Fruit fly (Drosophila melanogaster): ENCODE data around the gene CG17075.
A peak's percentile ranks its signal among the peaks of the same experiment; 100 is the strongest.

Gene CG17075

DNA sequence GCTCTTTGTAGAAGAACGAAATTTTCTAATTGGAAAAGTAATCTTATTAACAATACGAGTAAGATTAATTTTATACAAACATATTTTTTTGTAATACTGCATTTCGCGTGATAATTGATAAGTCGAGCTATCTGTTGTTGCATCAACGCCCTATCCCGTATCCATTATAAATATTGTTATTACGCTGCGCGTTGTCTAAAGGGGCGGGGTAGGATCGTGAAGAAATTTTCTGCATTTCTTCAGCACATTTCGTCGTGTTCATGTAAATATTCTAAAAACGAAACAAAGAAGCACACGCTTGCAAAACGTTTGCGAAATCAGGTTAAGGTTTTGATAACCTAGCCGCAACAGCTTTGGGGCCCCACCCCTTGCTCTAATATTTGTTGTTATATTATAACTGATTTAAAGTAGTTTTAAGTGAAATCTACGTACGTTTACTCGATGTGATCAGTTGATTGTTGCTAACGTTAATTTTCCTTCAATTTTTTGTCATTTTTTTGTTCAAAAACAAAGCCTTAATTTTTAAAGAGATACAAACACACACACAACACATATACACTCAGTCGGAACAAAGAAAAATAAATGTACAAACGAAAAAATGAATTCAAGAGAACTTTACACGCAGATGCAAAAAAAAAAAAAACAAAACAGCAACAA is 36.1 kb upstream of the CG17075 start:
- TF ChIP-seq CG1621 (tag; optimal IDR thresholded peaks at IDR 0.05) (no peak), svp (GFP tag) (peak; percentile 55), Eip93F (GFP tag; optimal IDR thresholded peaks at IDR 0.05) (peak; percentile 48), Eip78C (GFP tag) (peak; percentile 25), vri (GFP tag; optimal IDR thresholded peaks at IDR 0.05) (peak; percentile 51)

DNA sequence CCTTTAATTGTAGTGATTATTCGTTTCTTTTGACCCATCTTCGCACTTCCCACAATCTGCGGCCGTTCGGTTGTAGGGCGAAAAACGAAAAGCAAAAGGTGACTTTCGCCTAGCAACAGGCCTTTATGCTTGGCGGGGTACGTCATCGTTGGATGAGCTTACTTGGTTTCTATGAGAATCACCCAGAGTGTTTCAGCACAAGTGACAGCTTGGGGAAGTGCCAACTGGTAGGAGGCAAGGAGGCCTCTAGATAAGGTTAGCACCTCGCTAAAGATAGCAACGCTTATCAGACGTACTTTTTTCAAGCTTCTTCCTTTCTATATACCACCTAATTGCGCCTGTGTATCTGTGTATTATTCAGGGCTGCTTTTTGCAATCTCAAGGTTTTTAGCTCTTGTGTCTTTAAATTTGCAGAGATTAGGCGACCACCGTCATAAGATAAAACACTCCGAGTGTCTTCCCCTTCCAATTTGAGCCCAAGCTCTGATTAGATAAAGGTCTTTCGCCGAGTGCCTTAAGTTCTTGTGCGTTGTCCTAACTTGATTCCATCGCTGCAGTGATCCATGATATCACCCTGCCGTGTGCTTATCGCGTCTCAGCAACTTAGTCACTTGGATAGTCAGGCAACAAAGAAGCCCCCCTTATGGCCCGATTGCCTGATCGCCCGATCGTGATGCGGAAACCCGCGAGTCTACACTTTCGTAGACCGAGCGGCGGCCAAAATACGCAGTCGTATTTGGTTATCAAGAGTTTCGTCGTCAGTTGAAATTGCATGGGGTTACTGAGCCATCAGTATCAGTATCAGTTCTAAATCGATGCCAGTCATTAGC is 33.8 kb upstream of the CG17075 start:
- TF ChIP-seq svp (GFP tag) = peak; percentile 92
- no peak for TF ChIP-seq OdsH (GFP tag; optimal IDR thresholded peaks at IDR 0.05)
- no peak for TF ChIP-seq CG6163 (GFP tag; IDR thresholded peaks at IDR 0.05)
- TF ChIP-seq CG11762 (GFP tag; optimal IDR thresholded peaks at IDR 0.05; ENCODE audit: insufficient read depth) = no peak
- TF ChIP-seq CG11902 (GFP tag; optimal IDR thresholded peaks at IDR 0.05) = no peak
- no peak for TF ChIP-seq CG34406 (GFP tag; optimal IDR thresholded peaks at IDR 0.05)
- TF ChIP-seq CG6808 (GFP tag; optimal IDR thresholded peaks at IDR 0.05) = no peak
- no peak for TF ChIP-seq CG11294 (GFP tag; IDR thresholded peaks at IDR 0.05)
- peak; percentile 91 for TF ChIP-seq vri (GFP tag; optimal IDR thresholded peaks at IDR 0.05)
- TF ChIP-seq CG3032 (tag; optimal IDR thresholded peaks at IDR 0.05) = no peak
- TF ChIP-seq spab (GFP tag; optimal IDR thresholded peaks at IDR 0.05) = no peak
- no peak for TF ChIP-seq CG8632 (GFP tag; optimal IDR thresholded peaks at IDR 0.05)
- no peak for TF ChIP-seq Met (GFP tag; optimal IDR thresholded peaks at IDR 0.05)
- no peak for TF ChIP-seq Eip78C (GFP tag)
- TF ChIP-seq Blimp-1 (GFP tag; optimal IDR thresholded peaks at IDR 0.05) = no peak
- peak; percentile 60 for TF ChIP-seq Sox14 (GFP tag; optimal IDR thresholded peaks at IDR 0.05)
- no peak for TF ChIP-seq Lpt (GFP tag; optimal IDR thresholded peaks at IDR 0.05)
- TF ChIP-seq CG6276 (GFP tag; optimal IDR thresholded peaks at IDR 0.05) = no peak
- peak; percentile 80 for TF ChIP-seq Eip93F (GFP tag; optimal IDR thresholded peaks at IDR 0.05)
- TF ChIP-seq CG8319 (GFP tag; optimal IDR thresholded peaks at IDR 0.05) = no peak
- no peak for TF ChIP-seq CG8119 (GFP tag; IDR thresholded peaks at IDR 0.05)
- no peak for TF ChIP-seq CG10669 (GFP tag; optimal IDR thresholded peaks at IDR 0.05)

DNA sequence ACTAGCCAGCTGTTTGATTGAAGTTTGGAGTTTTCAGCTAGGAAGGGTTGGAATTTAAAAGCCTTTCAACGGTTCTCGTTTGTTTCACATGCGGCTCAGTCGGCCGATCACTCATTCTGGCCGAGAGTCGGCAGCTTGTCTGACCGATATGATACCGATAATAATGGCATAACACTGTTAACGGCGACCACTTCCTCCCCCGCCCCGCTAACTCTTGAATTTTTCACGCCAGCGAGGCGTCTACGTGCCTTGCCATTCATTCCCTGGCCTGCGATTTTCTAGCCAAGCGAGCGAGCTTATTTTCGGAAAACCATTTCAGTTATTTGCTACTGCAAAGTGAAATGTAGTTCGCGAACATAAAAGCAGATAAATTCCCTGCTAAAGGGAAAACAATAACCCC is 32.7 kb upstream of the CG17075 start:
- TF ChIP-seq vri (GFP tag; optimal IDR thresholded peaks at IDR 0.05) = peak; percentile 90
- no peak for TF ChIP-seq CG6792 (GFP tag; optimal IDR thresholded peaks at IDR 0.05)
- TF ChIP-seq CG6808 (GFP tag; optimal IDR thresholded peaks at IDR 0.05) = no peak

DNA sequence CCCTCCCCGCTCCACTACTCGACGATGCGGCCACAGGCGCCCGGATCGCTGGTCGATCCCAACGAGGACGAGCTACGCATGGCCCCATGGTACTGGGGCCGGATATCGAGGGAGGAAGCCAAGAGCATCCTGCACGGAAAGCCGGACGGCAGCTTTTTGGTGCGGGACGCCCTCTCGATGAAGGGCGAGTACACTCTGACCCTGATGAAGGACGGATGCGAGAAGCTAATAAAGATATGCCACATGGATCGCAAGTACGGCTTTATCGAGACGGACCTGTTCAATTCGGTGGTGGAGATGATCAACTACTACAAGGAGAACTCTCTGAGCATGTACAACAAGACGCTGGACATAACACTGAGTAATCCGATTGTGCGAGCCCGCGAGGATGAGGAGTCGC is 31.7 kb upstream of the CG17075 start:
- TF ChIP-seq CG8632 (GFP tag; optimal IDR thresholded peaks at IDR 0.05) (no peak), topi (GFP tag; optimal IDR thresholded peaks at IDR 0.05) (no peak), svp (GFP tag) (peak; percentile 2)

DNA sequence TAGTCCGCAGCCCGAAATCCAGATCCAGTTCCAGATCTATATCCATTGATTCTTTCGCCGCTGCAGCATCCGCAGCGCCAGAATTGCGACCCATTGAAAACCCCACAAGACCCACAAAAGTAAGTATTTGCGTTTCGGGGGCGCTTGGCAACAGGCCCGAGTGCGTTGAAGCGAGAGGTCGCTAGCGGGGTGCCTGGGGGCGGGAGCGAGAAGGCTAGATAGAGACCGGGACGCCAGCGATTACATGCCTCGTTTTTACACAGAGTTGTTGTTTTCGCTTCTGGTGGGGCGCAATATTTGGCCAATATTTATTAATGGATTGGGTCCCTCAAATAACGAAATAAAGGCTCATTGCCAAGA is 31.0 kb upstream of the CG17075 start:
- TF ChIP-seq svp (GFP tag) (peak; percentile 85), CG8632 (GFP tag; optimal IDR thresholded peaks at IDR 0.05) (no peak), Met (GFP tag; optimal IDR thresholded peaks at IDR 0.05) (no peak), acj6 (GFP tag; optimal IDR thresholded peaks at IDR 0.05) (no peak), Eip75B (GFP tag; optimal IDR thresholded peaks at IDR 0.05) (no peak), CG1621 (tag; optimal IDR thresholded peaks at IDR 0.05) (no peak), CG9139 (GFP tag; optimal IDR thresholded peaks at IDR 0.05) (no peak), fkh (GFP tag; optimal IDR thresholded peaks at IDR 0.05) (peak; percentile 89), Eip78C (GFP tag) (peak; percentile 39), Ets21C (GFP tag; optimal IDR thresholded peaks at IDR 0.05) (no peak), Blimp-1 (GFP tag; optimal IDR thresholded peaks at IDR 0.05) (no peak)
